Fruit fly (Drosophila melanogaster) S2 (cell line): Measurements from ENCODE around the gene CG6678.

ENCODE experiments used
- CG8478 ChIP-seq: fragments of >200 bp; optimal IDR thresholded peaks from 2 replicates; lab custom pipeline; 2018
- CTCF ChIP-seq, 2 experiments: fragments of >200 bp; optimal IDR thresholded peaks; 2 replicates each; lab custom pipeline; 2018

The CG6678 gene

DNA sequence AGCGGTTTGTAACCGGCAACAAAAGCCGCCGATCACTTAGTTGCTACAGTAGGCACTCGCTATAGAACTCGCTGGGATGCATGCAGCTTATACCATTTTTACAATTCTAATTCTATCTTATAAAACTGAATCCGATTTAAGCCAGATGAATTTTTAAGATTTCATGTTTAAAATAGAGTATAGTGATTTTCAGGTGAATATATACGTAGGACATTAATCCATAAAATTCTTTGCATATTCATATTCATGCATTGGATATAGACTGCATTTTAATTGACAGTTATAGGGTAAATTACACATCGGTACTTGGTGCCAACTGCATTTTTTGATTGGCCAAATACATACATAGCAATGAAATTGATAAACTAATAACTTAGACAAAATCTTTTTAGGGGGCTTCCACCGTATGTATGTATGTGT lies 769 bp downstream of the CG6678 start:
- TF ChIP-seq CTCF (optimal IDR thresholded peaks at IDR 0.05; lab: Kevin White, UChicago) (no peak), CG8478 (lab: Kevin White, UChicago) (no peak)

DNA sequence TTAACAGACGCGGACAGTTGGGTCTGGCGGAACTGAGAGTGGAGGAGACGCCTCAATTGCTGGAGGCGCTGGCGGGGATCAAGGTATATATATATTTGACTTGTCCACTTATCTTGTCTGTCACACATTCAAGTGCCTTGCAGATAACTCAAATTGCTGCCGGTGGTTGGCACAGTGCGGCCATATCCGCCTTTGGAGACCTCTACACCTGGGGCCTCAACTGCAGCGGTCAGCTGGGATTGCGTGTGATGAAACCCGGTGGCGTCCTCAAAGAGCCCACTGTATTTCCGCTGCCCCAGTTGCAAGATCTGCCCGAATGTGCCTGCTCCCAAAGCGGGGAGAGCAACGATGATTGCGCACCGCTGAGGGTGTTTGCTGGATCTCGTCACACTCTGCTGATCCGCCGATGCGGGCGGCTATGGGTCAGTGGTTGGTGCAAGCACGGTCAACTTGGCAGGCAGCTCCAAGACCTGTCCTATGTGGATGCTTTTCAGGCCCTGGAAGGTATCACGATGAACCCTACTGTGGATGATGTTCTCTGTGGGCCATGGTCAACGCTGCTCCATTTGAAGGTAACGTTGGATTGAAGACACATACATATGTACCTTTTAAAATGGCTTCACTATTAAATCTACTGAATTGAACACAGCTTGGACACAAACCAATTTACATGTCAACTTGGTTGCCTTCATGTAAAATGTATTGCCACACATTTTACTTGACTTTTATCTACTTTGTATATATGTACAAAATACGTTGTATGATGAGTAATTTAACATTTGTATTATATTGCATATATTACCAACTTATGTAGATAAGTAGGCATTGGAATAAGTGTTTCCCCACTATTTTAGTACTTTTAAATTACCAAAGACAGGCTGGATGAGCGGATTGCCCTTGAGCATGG lies 2.1 kb downstream of the CG6678 start, which contains the start of gene CG43844:
CG43844 (plus strand) TSS at position 844 of the 907 bp plus-strand sequence.
- TF ChIP-seq CG8478 (lab: Kevin White, UChicago) (no peak), CTCF (optimal IDR thresholded peaks at IDR 0.05; lab: Kevin White, UChicago) (peak; percentile 76)

DNA sequence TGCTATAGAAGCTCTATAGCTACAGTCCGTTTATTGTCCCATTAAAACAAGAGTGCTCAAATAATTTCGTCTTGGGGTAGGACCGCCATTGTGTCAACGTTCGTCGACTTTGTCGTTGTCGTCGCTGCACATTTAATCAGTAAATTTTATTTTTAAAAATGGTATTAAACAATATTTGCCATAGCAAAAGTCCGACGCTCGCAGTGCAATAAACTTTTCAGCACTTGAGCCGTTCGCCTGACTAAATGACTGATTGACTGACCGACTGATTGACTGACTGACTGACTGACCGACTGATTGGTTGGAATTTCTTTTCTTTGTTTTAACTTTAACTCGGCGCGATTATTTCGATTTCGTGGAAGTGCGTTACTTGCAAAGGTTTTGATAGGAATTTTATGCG lies 3.1 kb downstream of the CG6678 start:
- TF ChIP-seq CG8478 (lab: Kevin White, UChicago) = no peak
- no peak for TF ChIP-seq CTCF (optimal IDR thresholded peaks at IDR 0.05; lab: Kevin White, UChicago)

DNA sequence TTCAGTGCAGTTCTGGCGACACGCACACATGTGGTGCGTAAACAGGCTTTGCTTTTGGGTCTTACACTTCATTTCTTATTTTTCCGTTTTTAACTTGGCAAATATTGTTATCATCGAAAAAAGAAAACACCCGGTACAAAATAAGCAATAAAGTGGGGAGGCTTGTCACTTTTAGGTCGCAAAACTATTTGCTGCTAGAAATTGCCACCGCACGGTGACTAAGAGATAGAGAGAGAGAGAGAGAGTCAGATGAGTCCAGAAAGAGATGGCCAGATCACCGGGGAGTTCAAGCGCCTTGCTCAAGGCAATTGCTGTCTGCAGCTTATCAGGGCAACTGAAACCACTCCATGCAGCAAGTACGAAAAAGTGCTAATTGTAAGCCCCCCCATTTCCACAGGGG lies 3.9 kb downstream of the CG6678 start:
- no peak for TF ChIP-seq CG8478 (lab: Kevin White, UChicago)
- TF ChIP-seq CTCF (optimal IDR thresholded peaks at IDR 0.05; lab: Kevin White, UChicago) = no peak

DNA sequence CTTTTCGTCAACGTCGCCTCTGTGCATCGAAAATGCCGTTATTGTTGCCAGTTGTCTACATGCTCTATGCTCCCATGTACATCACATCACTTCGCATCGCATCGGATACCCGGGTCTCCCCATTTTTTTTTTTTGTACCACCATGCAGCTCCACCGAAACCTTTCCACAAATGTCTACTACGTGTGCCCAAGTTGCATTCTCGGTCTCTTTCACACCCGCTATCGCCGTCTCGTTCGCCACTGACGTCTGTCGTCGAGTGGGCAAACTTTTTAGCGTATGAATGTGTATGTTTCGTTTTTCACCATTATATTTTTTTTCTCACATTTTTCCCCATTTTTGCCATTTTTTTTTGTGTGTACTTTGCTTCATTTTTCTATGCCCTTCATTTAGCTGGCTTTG lies 5.6 kb downstream of the CG6678 start:
- TF ChIP-seq CTCF (optimal IDR thresholded peaks at IDR 0.05; lab: Kevin White, UChicago) (no peak), CG8478 (lab: Kevin White, UChicago) (no peak)

DNA sequence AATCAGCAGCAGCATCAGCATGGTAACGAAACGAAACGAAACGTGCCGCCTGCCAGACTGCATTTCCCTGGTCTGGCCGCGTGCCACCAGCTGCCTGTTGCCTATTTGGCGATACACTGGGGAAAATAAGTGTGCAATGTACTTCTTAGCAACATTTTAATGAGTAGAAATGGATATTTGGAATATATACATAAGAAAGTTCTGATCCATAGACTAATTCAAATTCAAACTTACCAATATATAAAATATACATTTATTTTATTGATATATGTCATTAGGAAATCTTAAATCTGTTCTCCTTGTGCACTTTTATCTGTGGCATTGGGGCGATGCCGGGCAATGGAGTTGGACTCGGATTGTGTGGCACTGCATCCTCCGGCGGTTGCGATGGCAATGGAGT lies 7.1 kb downstream of the CG6678 start:
- TF ChIP-seq CTCF (optimal IDR thresholded peaks at IDR 0.05; lab: Kevin White, UChicago) (no peak), CG8478 (lab: Kevin White, UChicago) (no peak)

DNA sequence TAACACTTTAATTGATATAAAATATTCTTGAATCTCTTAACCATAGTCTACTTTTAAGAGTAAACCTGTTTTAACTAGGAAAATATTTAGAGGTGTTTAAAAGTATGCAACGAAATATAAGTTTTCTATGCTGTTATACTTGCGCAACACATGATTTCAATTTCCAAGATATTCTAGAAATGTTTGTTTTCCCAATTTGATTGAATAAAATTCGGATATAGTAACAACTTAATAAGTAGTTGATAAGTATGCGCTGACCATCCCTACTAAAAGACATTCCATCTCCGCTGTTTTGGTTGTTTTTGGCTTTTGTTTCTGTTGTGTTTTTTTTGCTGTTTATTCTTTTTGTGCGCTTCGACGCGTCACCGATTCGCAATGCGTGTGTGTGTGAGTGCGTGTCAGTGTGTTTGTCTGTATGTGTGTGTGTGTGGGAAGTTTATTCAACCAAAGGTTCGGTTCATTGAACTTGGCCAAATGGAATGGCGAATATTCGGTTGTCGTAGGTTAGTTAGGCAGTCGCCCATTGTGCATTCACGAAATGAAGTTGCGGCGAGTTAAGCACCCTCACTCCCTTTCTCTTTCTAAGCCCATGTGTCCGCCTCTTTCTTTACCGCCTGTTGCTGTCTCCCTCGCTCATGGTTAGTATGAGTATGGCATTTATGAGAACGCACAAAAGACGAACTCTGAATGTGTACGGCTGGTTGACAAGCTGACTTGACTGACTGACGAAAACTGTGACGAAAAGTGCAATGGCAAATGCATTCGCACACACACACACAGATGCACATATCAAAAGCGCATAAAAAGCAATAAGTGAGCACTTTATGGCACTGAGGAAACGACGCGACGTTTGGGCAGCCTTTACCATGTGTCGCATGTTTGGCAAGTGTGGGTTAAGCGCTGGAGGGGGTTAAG lies 9.4 kb downstream of the CG6678 start:
- TF ChIP-seq CTCF (optimal IDR thresholded peaks at IDR 0.05; lab: Kevin White, UChicago) = no peak
- no peak for TF ChIP-seq CG8478 (lab: Kevin White, UChicago)

DNA sequence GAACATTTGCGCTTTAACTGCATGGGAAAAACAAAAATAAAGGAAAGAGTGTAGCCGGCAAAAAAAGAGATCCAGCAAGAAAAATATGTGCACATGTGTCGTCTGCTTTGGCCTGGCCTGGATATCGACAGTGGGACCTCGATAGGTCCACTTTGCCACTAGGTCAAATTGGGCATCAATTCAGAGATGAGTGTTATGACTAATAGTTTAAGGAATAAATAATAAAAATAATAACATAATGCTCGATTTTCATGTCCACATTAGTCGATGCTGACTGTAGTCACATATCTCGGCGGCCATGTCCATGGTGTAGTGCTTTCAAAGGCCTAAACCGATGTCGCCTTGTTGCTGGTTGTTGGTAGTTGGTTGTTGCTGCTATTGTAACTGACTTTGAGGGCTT lies 10.7 kb downstream of the CG6678 start:
- TF ChIP-seq CTCF (optimal IDR thresholded peaks at IDR 0.05; lab: Kevin White, UChicago) (no peak), CG8478 (lab: Kevin White, UChicago) (no peak)

DNA sequence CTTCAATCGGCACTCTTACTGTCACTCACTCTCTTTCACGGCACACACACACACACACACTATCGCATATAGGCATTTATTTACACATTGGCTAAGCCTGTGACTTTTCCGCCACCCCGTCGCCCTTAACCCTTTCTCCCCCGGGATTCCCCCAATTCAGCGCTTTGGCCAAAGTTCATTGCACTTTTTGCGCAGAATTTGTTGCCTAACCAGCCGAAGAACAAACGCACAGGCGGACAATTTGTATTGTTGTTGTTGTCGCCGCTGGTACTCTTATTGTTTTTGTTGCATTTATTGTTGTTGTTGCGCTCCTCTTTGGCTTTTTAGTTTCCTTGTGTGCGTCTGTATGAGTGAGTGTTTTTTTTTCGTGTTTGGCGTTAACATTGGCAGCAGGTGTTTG lies 11.9 kb downstream of the CG6678 start:
- no peak for TF ChIP-seq CG8478 (lab: Kevin White, UChicago)
- TF ChIP-seq CTCF (optimal IDR thresholded peaks at IDR 0.05; lab: Kevin White, UChicago) = no peak

DNA sequence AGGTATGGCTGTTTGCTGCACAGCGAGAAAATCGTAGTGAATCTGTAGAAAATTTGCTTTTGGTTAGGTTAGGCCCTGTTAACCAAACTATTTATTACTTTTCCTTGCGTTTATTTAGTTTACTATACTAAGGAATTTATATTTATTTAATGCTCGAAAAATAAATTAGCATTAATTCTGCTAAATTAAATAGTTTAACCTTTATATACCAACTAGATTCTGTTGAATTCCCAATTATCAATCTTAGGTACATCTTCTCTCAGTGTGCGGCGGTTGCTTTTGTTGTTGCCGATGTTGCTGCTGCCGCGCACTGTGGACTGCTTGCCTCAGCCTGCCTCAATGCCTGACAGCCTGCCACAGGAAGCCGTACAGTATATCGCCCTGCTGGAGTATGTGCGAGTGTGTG lies 12.3 kb downstream of the CG6678 start:
- TF ChIP-seq CG8478 (lab: Kevin White, UChicago) (no peak), CTCF (optimal IDR thresholded peaks at IDR 0.05; lab: Kevin White, UChicago) (no peak)

DNA sequence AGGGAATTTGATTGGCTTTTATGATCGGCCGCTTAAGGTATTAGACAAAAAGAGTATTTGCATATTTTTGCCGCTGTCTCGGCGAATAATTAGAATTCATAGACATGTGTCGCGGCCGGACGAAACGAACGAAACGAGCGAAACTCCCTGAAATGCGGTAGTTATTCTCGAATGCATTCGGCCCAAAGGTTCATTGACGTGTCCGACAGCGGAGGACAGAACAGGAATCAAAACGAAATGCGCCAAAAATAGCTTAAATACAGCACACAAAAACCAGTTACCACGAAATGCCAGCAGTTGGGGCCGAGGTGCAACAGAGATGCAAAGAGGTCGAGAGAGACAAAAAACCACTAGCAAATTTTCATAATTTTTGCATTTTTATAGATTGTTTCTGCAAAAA lies 17.5 kb downstream of the CG6678 start:
- TF ChIP-seq CG8478 (lab: Kevin White, UChicago) (no peak), CTCF (optimal IDR thresholded peaks at IDR 0.05; lab: Kevin White, UChicago) (no peak)

DNA sequence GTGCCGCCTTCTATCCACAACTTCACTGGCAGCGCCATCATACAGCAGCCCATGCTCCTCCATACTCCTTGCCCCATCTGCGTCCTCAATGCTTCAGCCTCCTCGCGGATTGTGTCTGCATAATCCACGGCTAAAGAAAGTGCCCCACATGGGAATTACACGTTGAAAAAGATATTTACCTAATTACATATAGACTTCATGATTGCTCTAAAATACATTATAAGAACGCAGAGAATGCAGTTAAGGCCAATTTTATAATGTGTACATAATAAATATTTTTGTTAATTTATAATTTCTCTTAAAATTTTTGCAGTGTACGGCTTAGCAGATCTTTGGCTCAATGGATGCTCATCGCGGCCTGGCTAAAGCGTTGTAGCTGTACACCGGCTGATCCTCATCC lies 18.8 kb downstream of the CG6678 start:
- no peak for TF ChIP-seq CTCF (optimal IDR thresholded peaks at IDR 0.05; lab: Kevin White, UChicago)
- no peak for TF ChIP-seq CG8478 (lab: Kevin White, UChicago)

DNA sequence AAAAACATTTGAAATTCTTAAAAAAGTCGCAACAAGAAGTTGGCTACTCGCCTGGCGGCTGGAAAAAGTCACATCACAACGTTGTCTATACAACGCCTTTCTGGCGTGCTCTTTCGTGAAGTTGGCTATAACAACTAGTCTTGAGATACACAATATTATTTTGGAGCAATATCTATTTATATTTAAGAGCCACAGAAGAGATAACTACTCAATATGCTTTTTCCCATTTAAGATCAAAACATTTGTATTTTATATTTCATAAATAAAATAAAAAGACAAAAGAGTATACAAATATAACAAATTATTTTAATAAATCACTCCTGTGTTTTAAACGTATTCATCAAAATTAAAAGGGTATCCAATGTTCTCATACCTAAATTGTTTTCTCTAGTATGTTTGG lies 20.0 kb downstream of the CG6678 start:
- no peak for TF ChIP-seq CTCF (optimal IDR thresholded peaks at IDR 0.05; lab: Kevin White, UChicago)
- TF ChIP-seq CG8478 (lab: Kevin White, UChicago) = no peak

DNA sequence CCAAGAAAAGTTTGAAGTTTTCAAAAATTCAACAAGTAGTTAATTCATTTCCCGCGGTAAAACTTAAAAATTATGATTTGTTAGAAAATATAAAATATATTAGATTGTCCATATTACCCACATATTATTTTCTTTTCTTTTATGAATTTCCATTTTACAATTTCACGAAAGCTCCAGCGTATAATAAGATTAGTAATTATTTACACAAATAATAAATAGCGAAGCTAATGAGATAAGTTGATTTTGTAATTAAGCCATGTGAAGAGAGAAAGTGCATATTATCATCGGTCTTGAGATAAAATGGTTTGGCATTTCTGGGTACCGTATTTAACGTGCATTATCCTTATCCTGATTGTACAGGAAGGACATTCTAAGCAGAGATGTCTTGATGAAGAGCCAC lies 24.7 kb downstream of the CG6678 start, which contains the start of gene Qsox3:
Qsox3 (plus strand) TSS at position 301 of the 400 bp plus-strand sequence.
- TF ChIP-seq CG8478 (lab: Kevin White, UChicago) (no peak), CTCF (optimal IDR thresholded peaks at IDR 0.05; lab: Kevin White, UChicago) (no peak)

DNA sequence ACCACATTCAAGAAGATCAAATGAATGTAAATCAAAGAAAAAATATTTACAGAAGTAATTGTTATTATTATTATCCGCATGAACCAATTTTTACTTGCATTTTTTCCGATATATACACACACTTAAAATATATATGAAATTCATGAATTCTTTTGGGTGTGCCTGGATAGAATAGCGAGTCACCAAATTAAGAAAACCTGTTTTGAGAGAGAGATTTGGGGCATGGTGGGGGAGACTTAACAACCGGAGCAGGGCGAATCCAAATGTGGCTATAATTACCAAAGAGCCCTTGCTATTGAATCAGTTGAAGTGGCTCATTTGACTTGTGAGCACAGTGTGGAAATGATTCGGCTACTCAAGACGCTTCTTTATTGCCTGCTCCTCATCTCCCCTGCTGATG lies 26.6 kb downstream of the CG6678 start, which contains the start of gene Qsox2:
Qsox2 (plus strand) TSS at position 301 of the 400 bp plus-strand sequence.
- TF ChIP-seq CTCF (optimal IDR thresholded peaks at IDR 0.05; lab: Kevin White, UChicago) = no peak
- TF ChIP-seq CG8478 (lab: Kevin White, UChicago) = no peak
